Worm (Caenorhabditis elegans): ENCODE results near the gene ncs-4.

ncs-4 gene

DNA sequence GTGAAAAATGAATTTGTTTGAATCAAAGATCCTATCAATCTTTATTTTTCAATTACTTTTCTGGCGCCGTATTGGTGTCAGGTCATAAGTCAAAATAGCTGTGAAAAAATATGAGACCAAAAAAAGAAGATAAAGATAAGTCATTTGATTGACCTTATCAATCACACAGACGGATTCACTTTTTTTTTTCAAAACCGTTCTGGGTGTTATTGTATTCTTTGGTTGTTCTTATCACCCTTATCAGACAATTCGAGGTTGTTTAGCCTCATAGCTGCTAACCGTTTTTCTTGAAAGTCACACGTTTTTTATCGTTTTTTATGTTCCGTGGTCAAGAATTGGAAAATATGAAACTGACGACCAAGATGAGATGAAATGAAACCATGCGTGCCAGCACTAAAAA is 7.8 kb upstream of the ncs-4 start:
- TF ChIP-seq ztf-29 (GFP tag; IDR thresholded peaks at IDR 0.05) (no peak), klf-2 (GFP tag; conservative IDR thresholded peaks at IDR 0.05) (no peak), tab-1 (GFP tag; IDR thresholded peaks at IDR 0.05) (no peak), ref-1 (GFP tag; conservative IDR thresholded peaks at IDR 0.05) (no peak), med-1 (GFP tag; optimal IDR thresholded peaks at IDR 0.05; ENCODE audit: insufficient read depth) (no peak), ztf-23 (GFP tag; IDR thresholded peaks at IDR 0.05) (no peak), T22C8.4 (GFP tag; IDR thresholded peaks at IDR 0.05) (no peak), cog-1 (tag; optimal IDR thresholded peaks at IDR 0.05) (no peak), flt-1 (GFP tag; IDR thresholded peaks at IDR 0.05) (no peak)

DNA sequence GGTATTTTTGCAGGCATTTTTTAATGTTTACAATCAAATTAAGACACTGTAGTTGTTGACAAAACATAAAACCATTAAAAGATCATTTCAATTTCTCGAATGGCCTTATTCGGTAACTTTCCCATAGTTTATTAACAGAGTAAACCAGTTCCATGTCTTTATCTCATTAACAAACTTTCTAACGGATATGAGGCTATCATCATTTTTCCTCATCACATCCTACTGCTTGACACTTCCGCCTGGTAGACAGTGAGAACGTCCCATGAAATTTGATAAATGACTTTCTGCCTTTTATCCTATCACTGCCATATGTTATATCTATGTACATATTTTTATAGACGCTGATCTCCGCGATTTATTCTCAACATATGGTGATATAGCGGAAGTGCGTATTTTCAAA is 5.7 kb upstream of the ncs-4 start:
- TF ChIP-seq ztf-23 (GFP tag; IDR thresholded peaks at IDR 0.05) (no peak), ztf-29 (GFP tag; IDR thresholded peaks at IDR 0.05) (no peak), cog-1 (tag; optimal IDR thresholded peaks at IDR 0.05) (no peak), tab-1 (GFP tag; IDR thresholded peaks at IDR 0.05) (no peak), flt-1 (GFP tag; IDR thresholded peaks at IDR 0.05) (no peak), klf-2 (GFP tag; conservative IDR thresholded peaks at IDR 0.05) (no peak), ref-1 (GFP tag; conservative IDR thresholded peaks at IDR 0.05) (no peak), med-1 (GFP tag; optimal IDR thresholded peaks at IDR 0.05; ENCODE audit: insufficient read depth) (no peak), T22C8.4 (GFP tag; IDR thresholded peaks at IDR 0.05) (no peak)

DNA sequence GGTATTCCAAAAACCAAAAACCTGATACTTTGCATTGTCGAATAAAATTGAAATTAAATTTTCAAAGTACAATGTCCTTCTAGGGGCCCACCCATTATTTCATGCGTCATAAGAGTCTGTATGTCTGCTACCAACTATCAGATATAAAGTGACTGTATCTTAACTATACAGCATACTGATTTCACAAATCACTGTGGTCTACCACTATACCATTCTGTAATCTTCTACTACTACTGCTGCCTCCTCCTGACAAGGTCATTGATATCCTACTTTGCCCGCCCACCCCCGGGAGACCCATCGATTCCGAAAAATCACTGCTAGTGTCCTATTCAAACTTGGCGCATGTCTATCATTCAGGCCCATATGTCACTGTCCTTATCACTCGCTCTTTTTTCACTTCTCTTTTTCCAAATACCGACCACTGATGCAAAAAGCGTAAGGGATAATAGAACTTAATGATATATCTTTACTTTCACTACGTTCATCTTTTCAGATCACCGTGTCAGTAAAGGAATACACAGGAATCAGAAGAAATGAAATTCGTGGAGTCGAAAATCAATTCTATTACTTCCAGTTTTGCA is 4.2 kb upstream of the ncs-4 start, which contains the start of gene C07A4.2:
TSS of gene C07A4.2 (plus strand) at position 195 of the 581 bp plus-strand sequence.
- TF ChIP-seq ref-1 (GFP tag; conservative IDR thresholded peaks at IDR 0.05): no peak
- no peak for TF ChIP-seq klf-2 (GFP tag; conservative IDR thresholded peaks at IDR 0.05)
- no peak for TF ChIP-seq flt-1 (GFP tag; IDR thresholded peaks at IDR 0.05)
- TF ChIP-seq cog-1 (tag; optimal IDR thresholded peaks at IDR 0.05): no peak

DNA sequence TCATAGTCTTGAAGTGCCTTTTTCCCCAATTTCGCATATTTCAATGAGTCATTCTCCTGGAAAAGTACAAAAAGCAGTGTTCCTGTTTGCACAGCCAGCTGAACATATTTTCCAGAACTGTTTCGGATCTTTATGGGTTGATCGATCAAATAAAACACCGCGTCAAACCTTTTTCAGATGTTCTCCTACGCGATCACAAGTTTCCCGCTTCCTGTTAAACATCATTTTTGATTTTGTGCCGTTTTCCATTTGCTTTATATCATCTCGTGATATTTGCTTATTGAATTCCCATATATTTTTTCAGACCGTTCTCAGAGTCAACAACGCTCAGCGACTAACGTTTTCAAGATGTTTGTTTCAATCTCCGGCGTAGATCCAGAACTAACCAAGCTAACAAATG is 1.6 kb upstream of the ncs-4 start, which contains the start of gene C07A4.3:
TSS of gene C07A4.3 (plus strand) at position 301 of the 400 bp plus-strand sequence.
- TF ChIP-seq klf-2 (GFP tag; conservative IDR thresholded peaks at IDR 0.05): no peak
- no peak for TF ChIP-seq flt-1 (GFP tag; IDR thresholded peaks at IDR 0.05)
- TF ChIP-seq ztf-29 (GFP tag; IDR thresholded peaks at IDR 0.05): no peak
- no peak for TF ChIP-seq T22C8.4 (GFP tag; IDR thresholded peaks at IDR 0.05)
- TF ChIP-seq med-1 (GFP tag; optimal IDR thresholded peaks at IDR 0.05; ENCODE audit: insufficient read depth): no peak
- no peak for TF ChIP-seq ref-1 (GFP tag; conservative IDR thresholded peaks at IDR 0.05)
- TF ChIP-seq cog-1 (tag; optimal IDR thresholded peaks at IDR 0.05): no peak
- no peak for TF ChIP-seq ztf-23 (GFP tag; IDR thresholded peaks at IDR 0.05)
- TF ChIP-seq tab-1 (GFP tag; IDR thresholded peaks at IDR 0.05): no peak

DNA sequence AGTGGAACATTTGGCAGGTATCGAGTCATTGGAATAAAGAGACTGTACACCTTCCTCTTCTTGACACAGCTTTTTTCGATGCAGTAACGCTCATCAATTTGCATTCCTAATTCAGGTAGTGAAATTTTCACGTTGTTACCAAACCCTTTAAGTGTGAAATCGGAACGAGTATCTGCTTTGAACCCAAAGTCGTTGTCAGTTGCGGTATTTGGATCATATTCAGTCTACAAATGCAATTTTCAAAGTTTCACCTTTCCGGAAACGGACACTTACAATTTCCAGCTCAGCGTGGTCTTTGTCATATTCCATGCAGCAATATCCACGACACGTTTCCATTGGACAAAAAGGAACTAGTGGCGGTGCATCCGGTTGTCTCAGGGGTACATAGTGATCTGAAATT is 6.3 kb downstream of the ncs-4 start:
- TF ChIP-seq cog-1 (tag; optimal IDR thresholded peaks at IDR 0.05): no peak
- no peak for TF ChIP-seq med-1 (GFP tag; optimal IDR thresholded peaks at IDR 0.05; ENCODE audit: insufficient read depth)
- no peak for TF ChIP-seq ref-1 (GFP tag; conservative IDR thresholded peaks at IDR 0.05)
- no peak for TF ChIP-seq flt-1 (GFP tag; IDR thresholded peaks at IDR 0.05)

DNA sequence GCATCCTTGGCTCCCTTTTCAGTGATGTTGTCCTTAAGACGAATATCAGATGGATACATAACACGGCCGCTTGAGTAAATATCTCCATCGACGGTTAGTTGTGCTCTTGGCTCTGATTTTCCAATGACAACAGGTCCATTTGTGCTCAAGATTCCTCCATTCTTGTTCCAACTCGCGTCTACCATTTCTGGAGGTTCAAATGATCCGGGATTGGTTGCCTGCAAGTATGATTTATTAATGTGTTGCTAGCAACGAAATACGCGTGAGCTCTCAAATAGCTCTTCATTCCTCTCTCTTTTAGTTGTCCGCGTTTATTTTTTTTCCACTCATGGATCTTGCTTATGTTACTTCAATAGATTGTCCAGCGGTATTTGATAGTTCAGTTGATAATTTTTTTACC is 7.4 kb downstream of the ncs-4 start, which contains the start of gene arrd-28:
TSS of gene arrd-28 (plus strand) at position 301 of the 400 bp plus-strand sequence.
- TF ChIP-seq med-1 (GFP tag; optimal IDR thresholded peaks at IDR 0.05; ENCODE audit: insufficient read depth): no peak
- TF ChIP-seq ref-1 (GFP tag; conservative IDR thresholded peaks at IDR 0.05): no peak
- no peak for TF ChIP-seq T22C8.4 (GFP tag; IDR thresholded peaks at IDR 0.05)
- no peak for TF ChIP-seq ztf-23 (GFP tag; IDR thresholded peaks at IDR 0.05)
- TF ChIP-seq ztf-29 (GFP tag; IDR thresholded peaks at IDR 0.05): no peak
- TF ChIP-seq tab-1 (GFP tag; IDR thresholded peaks at IDR 0.05): no peak
- no peak for TF ChIP-seq cog-1 (tag; optimal IDR thresholded peaks at IDR 0.05)
- TF ChIP-seq flt-1 (GFP tag; IDR thresholded peaks at IDR 0.05): no peak
- no peak for TF ChIP-seq klf-2 (GFP tag; conservative IDR thresholded peaks at IDR 0.05)

DNA sequence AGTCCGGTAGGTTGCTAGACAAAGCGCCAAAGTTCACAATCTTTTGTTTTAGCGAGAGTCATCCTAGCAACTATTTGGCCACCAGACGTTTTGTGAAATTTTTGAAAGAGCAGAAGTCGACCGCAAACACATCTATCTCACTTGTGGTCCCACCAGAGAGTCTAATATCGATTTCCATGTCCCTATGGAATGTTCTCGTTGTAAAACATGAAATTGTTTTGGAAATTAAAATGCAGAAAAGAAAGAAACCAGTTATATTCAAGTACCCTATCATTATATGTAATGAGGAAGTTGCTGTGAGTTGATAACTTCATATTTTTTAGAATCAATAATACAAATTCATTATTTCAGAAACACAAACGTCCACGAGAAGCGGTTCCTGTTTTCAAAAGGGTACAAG is 8.4 kb downstream of the ncs-4 start:
- TF ChIP-seq klf-2 (GFP tag; conservative IDR thresholded peaks at IDR 0.05): no peak
- TF ChIP-seq cog-1 (tag; optimal IDR thresholded peaks at IDR 0.05): no peak
- TF ChIP-seq ztf-23 (GFP tag; IDR thresholded peaks at IDR 0.05): no peak
- no peak for TF ChIP-seq med-1 (GFP tag; optimal IDR thresholded peaks at IDR 0.05; ENCODE audit: insufficient read depth)
- TF ChIP-seq tab-1 (GFP tag; IDR thresholded peaks at IDR 0.05): no peak
- TF ChIP-seq ref-1 (GFP tag; conservative IDR thresholded peaks at IDR 0.05): no peak
- TF ChIP-seq flt-1 (GFP tag; IDR thresholded peaks at IDR 0.05): no peak
- TF ChIP-seq ztf-29 (GFP tag; IDR thresholded peaks at IDR 0.05): no peak
- no peak for TF ChIP-seq T22C8.4 (GFP tag; IDR thresholded peaks at IDR 0.05)

DNA sequence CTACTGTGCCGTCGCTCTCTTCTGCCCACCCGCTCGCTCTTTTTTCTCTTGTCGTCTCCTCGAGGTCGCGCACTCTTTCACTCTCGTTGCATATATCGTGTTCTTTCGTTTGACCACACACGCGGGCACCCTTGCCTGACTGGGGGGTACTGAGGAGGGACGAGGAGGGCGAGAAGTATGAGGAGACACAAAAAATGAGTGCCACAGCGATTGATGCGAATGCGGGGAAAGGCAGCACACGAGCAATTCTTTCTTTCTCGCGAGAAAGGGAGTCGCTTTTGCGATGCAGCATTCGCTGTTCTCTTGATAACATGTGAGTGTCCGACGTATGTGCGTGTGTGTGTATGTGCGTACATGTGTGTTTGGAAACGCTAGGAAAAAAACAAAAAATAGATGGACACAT is 12.2 kb downstream of the ncs-4 start:
- 0 out of 2 replicates have a peak, but pooled peaks have one; percentile 57 for TF ChIP-seq ztf-23 (GFP tag; IDR thresholded peaks at IDR 0.05)
- TF ChIP-seq T22C8.4 (GFP tag; IDR thresholded peaks at IDR 0.05): no peak
- TF ChIP-seq flt-1 (GFP tag; IDR thresholded peaks at IDR 0.05): peak; percentile 80
- TF ChIP-seq cog-1 (tag; optimal IDR thresholded peaks at IDR 0.05): peak; percentile 79
- TF ChIP-seq tab-1 (GFP tag; IDR thresholded peaks at IDR 0.05): no peak

DNA sequence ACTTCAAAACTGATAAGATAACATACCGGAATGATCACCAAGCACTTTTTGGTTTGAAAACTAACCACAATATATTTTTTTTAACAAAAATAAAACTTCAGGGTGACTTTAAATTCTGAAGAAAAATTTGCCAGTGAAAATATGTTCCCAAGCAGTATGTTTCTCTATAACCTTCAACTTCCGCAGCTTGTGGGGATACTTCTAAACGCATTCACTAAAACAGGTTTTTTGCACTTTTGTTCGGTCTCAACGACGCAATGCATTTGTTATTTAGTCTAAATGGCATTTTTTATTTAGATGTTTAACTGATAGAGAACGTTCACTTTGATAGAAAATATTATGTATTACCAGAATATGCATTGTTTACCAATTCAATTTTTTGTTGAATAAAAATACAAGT is 12.9 kb downstream of the ncs-4 start:
- TF ChIP-seq ztf-23 (GFP tag; IDR thresholded peaks at IDR 0.05) (no peak), T22C8.4 (GFP tag; IDR thresholded peaks at IDR 0.05) (no peak)

DNA sequence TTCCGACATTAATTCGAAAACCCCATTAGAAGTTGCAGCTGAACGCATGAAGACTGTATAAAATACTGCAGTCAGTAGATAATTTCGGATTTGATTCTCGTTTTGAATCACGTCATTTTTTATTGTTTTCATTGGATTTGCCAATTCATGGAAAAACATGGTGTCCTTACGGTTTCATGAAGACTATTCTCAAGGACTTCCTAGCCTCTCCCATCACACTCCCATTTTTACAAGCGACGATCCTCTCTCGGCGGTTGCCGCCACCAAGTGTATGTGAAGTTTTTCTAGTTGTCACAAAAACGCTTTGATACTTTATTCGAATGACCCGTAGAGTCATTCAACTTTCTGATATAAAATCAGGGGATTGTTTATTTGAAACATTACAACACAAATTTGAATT is 13.5 kb downstream of the ncs-4 start:
- TF ChIP-seq klf-2 (GFP tag; conservative IDR thresholded peaks at IDR 0.05) (0 out of 2 replicates have a peak, but pooled peaks have one; percentile 12), ztf-23 (GFP tag; IDR thresholded peaks at IDR 0.05) (no peak)
